Worm (Caenorhabditis elegans) whole organism, L2 larva: ENCODE measurements around the gene K04C1.3.

Source experiments
- C34F6.9 ChIP-seq: fragments of 150-350 bp; optimal IDR thresholded peaks from 2 replicates; lab custom pipeline; 2014; ENCODE audit warnings: missing biosample characterization, missing genetic modification characterization
- ZK546.5 ChIP-seq: sonication (generic microtip); optimal IDR thresholded peaks from 2 replicates; lab custom pipeline; 2017; ENCODE audit warnings: missing biosample characterization, missing genetic modification characterization
- blmp-1 ChIP-seq: sonication (generic microtip); optimal IDR thresholded peaks from 2 replicates; lab custom pipeline; 2017; ENCODE audit warnings: missing genetic modification characterization, mild to moderate bottlenecking, missing compliant biosample characterization, antibody characterized with exemption, moderate library complexity; ENCODE audit not compliant: insufficient read depth
- ceh-82 ChIP-seq: fragments of 150-350 bp; optimal IDR thresholded peaks from 2 replicates; lab custom pipeline; 2014; ENCODE audit warnings: missing biosample characterization, missing genetic modification characterization
- crh-2 ChIP-seq: sonication (generic microtip); optimal IDR thresholded peaks from 2 replicates; lab custom pipeline; 2017; ENCODE audit warnings: missing biosample characterization, missing genetic modification characterization
- fos-1 ChIP-seq: fragments of 150-350 bp; optimal IDR thresholded peaks from 2 replicates; lab custom pipeline; 2014; ENCODE audit warnings: missing biosample characterization, missing genetic modification characterization
- gmeb-1 ChIP-seq: fragments of 150-350 bp; optimal IDR thresholded peaks from 2 replicates; lab custom pipeline; 2014; ENCODE audit warnings: missing biosample characterization, missing genetic modification characterization
- lsy-2 ChIP-seq, 2 experiments: fragments of 150-350 bp in 1 of 2; sonication (generic microtip) in 1 of 2; optimal IDR thresholded peaks; 2 replicates each; lab custom pipeline; 2014 to 2017; ENCODE audit warnings: missing biosample characterization in 2 of 2, missing genetic modification characterization in 2 of 2
- mbf-1 ChIP-seq: sonication (generic microtip); optimal IDR thresholded peaks from 2 replicates; lab custom pipeline; 2017; ENCODE audit warnings: missing biosample characterization, missing genetic modification characterization
- mdl-1 ChIP-seq, 2 experiments: fragments of 150-350 bp in 1 of 2; sonication (generic microtip) in 1 of 2; optimal IDR thresholded peaks; 2 replicates each; lab custom pipeline; 2017; ENCODE audit warnings: missing biosample characterization in 2 of 2, missing genetic modification characterization in 2 of 2
- nhr-10 ChIP-seq: sonication (generic microtip); optimal IDR thresholded peaks from 2 replicates; lab custom pipeline; 2017; ENCODE audit warnings: missing biosample characterization, missing genetic modification characterization
- nhr-129 ChIP-seq: fragments of 150-350 bp; optimal IDR thresholded peaks from 2 replicates; lab custom pipeline; 2014; ENCODE audit warnings: missing biosample characterization, missing genetic modification characterization
- nhr-23 ChIP-seq: fragments of 150-350 bp; optimal IDR thresholded peaks from 2 replicates; lab custom pipeline; 2014; ENCODE audit warnings: missing biosample characterization, missing genetic modification reagents, missing genetic modification characterization
- nhr-25 ChIP-seq: fragments of 150-350 bp; sonication (generic microtip); optimal IDR thresholded peaks from 3 replicates; lab custom pipeline; 2014; ENCODE audit warnings: missing biosample characterization, missing genetic modification characterization
- skn-1 ChIP-seq: sonication (generic microtip); optimal IDR thresholded peaks from 2 replicates; lab custom pipeline; 2017; ENCODE audit warnings: missing biosample characterization, missing genetic modification characterization
- sma-3 ChIP-seq: sonication (generic microtip); optimal IDR thresholded peaks from 2 replicates; lab custom pipeline; 2016; ENCODE audit warnings: missing genetic modification reagents, missing genetic modification characterization, missing compliant biosample characterization
- sma-9 ChIP-seq, 2 experiments: fragments of 150-350 bp in 1 of 2; sonication (generic microtip) in 1 of 2; optimal IDR thresholded peaks; 2 replicates each; lab custom pipeline; 2014 to 2016; ENCODE audit warnings: missing genetic modification characterization in 2 of 2, mild to moderate bottlenecking in 1 of 2, missing biosample characterization in 1 of 2, missing compliant biosample characterization in 1 of 2, missing genetic modification reagents in 1 of 2, moderate library complexity in 1 of 2
- unc-39 ChIP-seq: fragments of 150-350 bp; optimal IDR thresholded peaks from 2 replicates; lab custom pipeline; 2014; ENCODE audit warnings: missing biosample characterization, missing genetic modification characterization
- unc-62 ChIP-seq: fragments of 150-350 bp; optimal IDR thresholded peaks from 2 replicates; lab custom pipeline; 2014; ENCODE audit warnings: missing biosample characterization, missing genetic modification reagents, missing genetic modification characterization
- zag-1 ChIP-seq: fragments of 150-350 bp; optimal IDR thresholded peaks from 2 replicates; lab custom pipeline; 2014; ENCODE audit warnings: missing biosample characterization, missing genetic modification characterization

Gene K04C1.3

ce11 chrX:14207942-14208341 lies 35.3 kb downstream of the K04C1.3 start, which contains the start of gene ceh-37:
Gene ceh-37, minus strand, starts transcription at chrX:14208000.
- TF ChIP-seq C34F6.9 (tag; lab: Kevin White, UChicago) (no peak), zag-1 (tag; lab: Kevin White, UChicago) (no peak), unc-62 (GFP tag; lab: Kevin White, UChicago) (no peak), crh-2 (tag; lab: Kevin White, UChicago) (peak; percentile 37), fos-1 (tag; lab: Kevin White, UChicago) (peak; percentile 60)

- TF ChIP-seq fos-1 (tag; lab: Kevin White, UChicago) (peak; percentile 67), unc-39 (no peak), nhr-10 (tag; lab: Kevin White, UChicago) (no peak), unc-62 (GFP tag; lab: Kevin White, UChicago) (no peak), mdl-1 (tag; optimal IDR thresholded peaks at IDR 0.05; lab: Kevin White, UChicago) (no peak), C34F6.9 (tag; lab: Kevin White, UChicago) (no peak)
Observed at ce11 chrX:14206321-14206720, 36.9 kb downstream of the K04C1.3 start.

- TF ChIP-seq mdl-1 (tag; optimal IDR thresholded peaks at IDR 0.05; lab: Kevin White, UChicago): no peak
- TF ChIP-seq lsy-2 (tag; optimal IDR thresholded peaks at IDR 0.05; lab: Kevin White, UChicago): peak in 1 of 2 experiments; percentile 45
- TF ChIP-seq mbf-1 (tag; lab: Kevin White, UChicago): no peak
- TF ChIP-seq fos-1 (tag; lab: Kevin White, UChicago): peak; percentile 42
- TF ChIP-seq nhr-23 (tag; lab: Kevin White, UChicago): no peak
- TF ChIP-seq unc-62 (GFP tag; lab: Kevin White, UChicago): no peak
- peak; percentile 72 for TF ChIP-seq sma-9 (GFP tag; optimal IDR thresholded peaks at IDR 0.05; lab: Kevin White, UChicago)
- no peak for TF ChIP-seq sma-9 (tag; optimal IDR thresholded peaks at IDR 0.05; lab: Kevin White, UChicago)
- TF ChIP-seq nhr-25 (tag; lab: Kevin White, UChicago): no peak
- TF ChIP-seq sma-3 (GFP tag; lab: Kevin White, UChicago): no peak
- TF ChIP-seq skn-1 (tag; lab: Kevin White, UChicago): no peak
- no peak for TF ChIP-seq nhr-129 (tag; lab: Kevin White, UChicago)
- no peak for TF ChIP-seq ceh-82 (tag; lab: Kevin White, UChicago)
- TF ChIP-seq blmp-1: no peak
- TF ChIP-seq ZK546.5 (tag; lab: Kevin White, UChicago): no peak
- TF ChIP-seq gmeb-1 (tag; lab: Kevin White, UChicago): peak; percentile 32
Observed at ce11 chrX:14194251-14194650, 48.9 kb downstream of the K04C1.3 start.
